Fruit fly (Drosophila melanogaster) Kc167 (cell line): Measurements from ENCODE around the gene spdi.

Source experiments
- Sin3A ChIP-seq: fragments of >200 bp; optimal IDR thresholded peaks from 2 replicates; lab custom pipeline; 2018; ENCODE audit warnings: missing external identifiers
- psq ChIP-seq: fragments of >200 bp; optimal IDR thresholded peaks from 2 replicates; lab custom pipeline; 2017; ENCODE audit warnings: missing external identifiers

DNA sequence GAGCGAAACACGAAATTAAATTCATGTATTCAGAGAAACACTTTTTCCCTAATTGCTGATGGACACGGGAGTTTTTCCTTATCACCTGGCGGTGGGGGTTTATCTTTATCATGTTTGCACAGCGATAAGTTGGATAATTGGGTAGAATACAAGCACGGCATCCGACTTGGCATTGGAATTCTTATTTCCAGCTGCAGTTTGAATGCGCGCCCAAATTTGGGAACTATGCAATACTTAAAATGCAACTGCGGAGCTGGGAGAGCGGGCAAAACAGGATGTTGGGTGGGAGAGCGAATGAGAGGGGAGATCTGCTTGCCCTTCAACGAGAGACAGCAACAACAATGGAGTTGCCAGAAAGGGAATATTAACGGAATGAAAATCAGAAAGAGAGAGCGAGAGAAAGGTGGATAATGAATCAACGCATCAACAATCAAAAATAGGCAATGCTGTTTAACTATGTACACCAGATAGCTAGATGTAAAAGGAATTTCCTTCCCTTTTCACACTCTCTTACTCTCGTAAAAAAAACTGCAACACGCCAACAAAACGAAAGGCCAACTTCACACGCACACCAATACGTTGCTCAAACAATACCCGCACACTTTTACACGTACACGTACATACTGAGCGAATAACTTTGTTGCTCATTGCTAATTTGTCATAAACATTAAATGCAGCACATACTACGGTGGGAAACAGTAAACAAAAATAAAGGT is 3.1 kb downstream of the spdi start:
- no peak for TF ChIP-seq psq
- TF ChIP-seq Sin3A (lab: Kevin White, UChicago): no peak
